Worm (Caenorhabditis elegans): ENCODE results near the gene srm-6.

Gene srm-6

DNA sequence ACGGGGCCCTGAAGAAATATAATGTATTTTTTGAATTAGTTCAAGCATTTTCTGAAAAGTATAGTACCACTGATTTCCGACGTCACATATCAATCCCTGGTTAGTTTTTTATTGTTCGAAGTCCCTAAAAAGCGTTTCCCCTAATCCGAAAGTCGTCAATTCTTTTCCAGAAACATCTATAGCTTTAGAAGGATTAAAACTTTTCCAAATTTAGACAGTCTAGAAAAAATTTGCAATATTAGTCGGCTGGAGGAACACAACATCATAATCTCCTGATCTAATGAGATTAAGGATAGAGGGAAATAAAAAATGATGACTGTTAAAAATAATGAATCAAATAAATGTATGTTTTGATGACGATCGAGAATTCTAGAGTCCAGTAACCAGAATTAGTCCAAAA is 41.3 kb downstream of the srm-6 start:
- no peak for TF ChIP-seq nhr-12 (tag; optimal IDR thresholded peaks at IDR 0.05)
- no peak for TF ChIP-seq mdl-1 (tag; optimal IDR thresholded peaks at IDR 0.05)

DNA sequence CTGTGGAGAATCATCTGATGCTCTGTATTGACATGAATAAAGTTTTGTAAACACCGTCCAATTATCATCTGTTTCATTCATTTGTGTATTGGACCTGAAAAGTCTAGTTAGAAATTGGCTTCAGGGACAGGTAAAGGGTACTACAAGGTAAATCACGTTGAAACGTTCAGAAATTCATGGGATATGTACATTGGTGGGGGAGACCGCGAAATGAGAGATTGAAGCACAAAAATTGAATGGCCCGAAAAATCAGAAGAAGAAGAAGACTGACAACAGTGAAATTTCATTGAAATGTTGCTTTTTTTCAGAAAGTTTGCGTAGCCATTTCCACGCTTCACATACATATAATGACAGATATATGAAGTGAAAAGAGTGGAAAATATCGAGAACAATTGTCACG is 42.2 kb downstream of the srm-6 start, which contains the start of gene npr-43:
npr-43 (minus strand) TSS at position 101 of the 400 bp plus-strand sequence.
- TF ChIP-seq skn-1 (tag; optimal IDR thresholded peaks at IDR 0.05) (no peak), nhr-10 (tag; optimal IDR thresholded peaks at IDR 0.05) (no peak), unc-62 (GFP tag; optimal IDR thresholded peaks at IDR 0.05) (no peak), zag-1 (tag; optimal IDR thresholded peaks at IDR 0.05) (no peak), nhr-23 (tag; optimal IDR thresholded peaks at IDR 0.05) (no peak)

DNA sequence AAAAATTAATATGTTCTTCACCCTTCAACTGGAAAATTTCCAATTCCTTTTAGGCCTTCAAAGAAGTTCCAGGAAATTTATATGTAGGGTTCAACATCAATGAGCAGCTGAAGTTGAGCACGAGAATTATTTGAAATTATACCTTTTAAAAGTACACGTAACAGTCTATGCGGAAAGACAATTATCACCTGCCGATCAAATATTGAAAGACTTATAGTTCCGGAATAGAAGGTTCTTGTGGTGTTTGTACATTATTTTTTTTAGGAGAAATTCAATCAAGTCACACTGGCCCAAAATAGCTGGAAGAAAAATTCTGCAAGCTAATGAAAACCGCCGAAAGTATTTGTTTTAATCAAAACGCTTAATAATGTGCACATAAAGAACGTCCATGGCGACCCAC is 43.5 kb downstream of the srm-6 start:
- TF ChIP-seq nhr-11 (tag; optimal IDR thresholded peaks at IDR 0.05) (no peak), fos-1 (tag; optimal IDR thresholded peaks at IDR 0.05) (no peak), unc-62 (GFP tag; optimal IDR thresholded peaks at IDR 0.05) (no peak), lin-13 (GFP tag; optimal IDR thresholded peaks at IDR 0.05) (no peak), F13H6.1 (tag; optimal IDR thresholded peaks at IDR 0.05) (no peak), sem-4 (tag; optimal IDR thresholded peaks at IDR 0.05) (no peak), zag-1 (tag; optimal IDR thresholded peaks at IDR 0.05) (no peak), nhr-237 (tag; optimal IDR thresholded peaks at IDR 0.05) (no peak), lin-11 (tag; optimal IDR thresholded peaks at IDR 0.05) (no peak), lsy-2 (tag; optimal IDR thresholded peaks at IDR 0.05) (no peak)

Measured in whole organism, L2 larva.